Worm (Caenorhabditis elegans) whole organism, mixed stage, embryonic: Measurements from ENCODE around the gene clh-3.

Source experiments
- M03D4.4 ChIP-seq: sonication (generic microtip); optimal IDR thresholded peaks from 2 replicates; lab custom pipeline; 2017; ENCODE audit warnings: mild to moderate bottlenecking, missing genetic modification characterization, missing compliant biosample characterization
- cnd-1 ChIP-seq: fragments of 200-800 bp; sonication (Bioruptor generic); optimal IDR thresholded peaks from 2 replicates; lab custom pipeline; 2018; ENCODE audit warnings: mild to moderate bottlenecking, missing genetic modification characterization, missing compliant biosample characterization
- ham-2 ChIP-seq: fragments of 200-800 bp; sonication (Bioruptor generic); optimal IDR thresholded peaks from 2 replicates; lab custom pipeline; 2018; ENCODE audit warnings: mild to moderate bottlenecking, missing genetic modification characterization, missing compliant biosample characterization
- lin-13 ChIP-seq: fragments of 150-350 bp; optimal IDR thresholded peaks from 2 replicates; lab custom pipeline; 2014; ENCODE audit warnings: missing biosample characterization, missing genetic modification characterization
- nhr-76 ChIP-seq: sonication (generic microtip); optimal IDR thresholded peaks from 2 replicates; lab custom pipeline; 2017; ENCODE audit warnings: missing biosample characterization, missing genetic modification characterization
- snpc-4 ChIP-seq: fragments of 150-350 bp; optimal IDR thresholded peaks from 2 replicates; lab custom pipeline; 2014; ENCODE audit warnings: missing biosample characterization, missing genetic modification characterization
- sptf-1 ChIP-seq: sonication (generic microtip); optimal IDR thresholded peaks from 2 replicates; lab custom pipeline; 2017; ENCODE audit warnings: mild to moderate bottlenecking, missing genetic modification characterization, moderate library complexity, missing compliant biosample characterization
- unc-39 ChIP-seq: fragments of 150-350 bp; optimal IDR thresholded peaks from 2 replicates; lab custom pipeline; 2014; ENCODE audit warnings: missing biosample characterization, missing genetic modification characterization
- ztf-11 ChIP-seq: fragments of 150-350 bp; optimal IDR thresholded peaks from 2 replicates; lab custom pipeline; 2014; ENCODE audit warnings: missing biosample characterization, missing genetic modification characterization

ce11 chrII:7230684-7231083 lies 5.0 kb upstream of the clh-3 start:
- TF ChIP-seq lin-13 (tag; lab: Kevin White, UChicago) (no peak), cnd-1 (tag; lab: Kevin White, UChicago) (no peak), snpc-4 (tag; lab: Kevin White, UChicago) (no peak), ztf-11 (tag; lab: Kevin White, UChicago) (no peak), nhr-76 (tag; lab: Kevin White, UChicago) (no peak), unc-39 (no peak), ham-2 (GFP tag; lab: Kevin White, UChicago) (no peak), M03D4.4 (tag; lab: Kevin White, UChicago) (no peak), sptf-1 (tag; lab: Kevin White, UChicago) (no peak)
